Worm (Caenorhabditis elegans) whole organism, L1 larva: ENCODE results near the gene picc-1.
"Not testable (repeated sequence)": the region's sequence is repeated elsewhere in the genome, so short reads cannot be mapped to it uniquely, and the experiment has no call there.

Experiments used
- ceh-82 ChIP-seq, 3 experiments: fragments of 150-350 bp in 1 of 3; sonication (generic microtip) in 2 of 3; optimal IDR thresholded peaks; 2 replicates each; lab custom pipeline; 2014 to 2017; ENCODE audit warnings: missing biosample characterization in 3 of 3, missing genetic modification characterization in 3 of 3
- ceh-88 ChIP-seq: fragments of 200-800 bp; sonication (Bioruptor generic); IDR thresholded peaks from 2 replicates; pipeline ENCODE4 v1.3.6; 2022; ENCODE audit warnings: missing genetic modification characterization, missing compliant biosample characterization
- dpl-1 ChIP-seq, 3 experiments: fragments of 150-350 bp in 2 of 3; sonication (generic microtip) in 1 of 3; optimal IDR thresholded peaks; 2 replicates each; lab custom pipeline; 2014 to 2017; ENCODE audit warnings: missing biosample characterization in 3 of 3, missing genetic modification characterization in 3 of 3, missing genetic modification reagents in 3 of 3
- dsc-1 ChIP-seq: sonication (generic microtip); optimal IDR thresholded peaks from 2 replicates; lab custom pipeline; 2016; ENCODE audit warnings: mild to moderate bottlenecking, missing genetic modification characterization, missing compliant biosample characterization
- efl-1 ChIP-seq, 4 experiments: fragments of 150-350 bp; optimal IDR thresholded peaks in 3 of 4; peaks in 1 of 4; 1 replicate in 1 of 4; 2 replicates in 3 of 4; lab custom pipeline; 2014; ENCODE audit warnings: missing biosample characterization in 2 of 4, missing genetic modification characterization in 2 of 4, missing genetic modification reagents in 2 of 4
- efl-3 ChIP-seq: fragments of 200-800 bp; sonication (Bioruptor generic); optimal IDR thresholded peaks from 2 replicates; lab custom pipeline; 2018; ENCODE audit warnings: mild to moderate bottlenecking, missing genetic modification characterization, missing compliant biosample characterization
- fkh-10 ChIP-seq: sonication (generic microtip); optimal IDR thresholded peaks from 2 replicates; lab custom pipeline; 2017; ENCODE audit warnings: missing biosample characterization, missing genetic modification reagents, missing genetic modification characterization
- fkh-8 ChIP-seq: sonication (generic microtip); optimal IDR thresholded peaks from 2 replicates; lab custom pipeline; 2016; ENCODE audit warnings: mild to moderate bottlenecking, missing genetic modification characterization, missing compliant biosample characterization
- hlh-17 ChIP-seq: fragments of 200-800 bp; sonication (Bioruptor generic); optimal IDR thresholded peaks from 2 replicates; lab custom pipeline; 2018; ENCODE audit warnings: missing genetic modification characterization, mild to moderate bottlenecking, missing compliant biosample characterization, moderate library complexity, borderline replicate concordance
- irx-1 ChIP-seq: sonication (generic microtip); optimal IDR thresholded peaks from 2 replicates; lab custom pipeline; 2016; ENCODE audit warnings: missing genetic modification characterization, missing compliant biosample characterization
- lin-35 ChIP-seq, 2 experiments: fragments of 150-350 bp; optimal IDR thresholded peaks; 2 replicates each; lab custom pipeline; 2014; ENCODE audit warnings: missing biosample characterization in 2 of 2, missing genetic modification characterization in 2 of 2, missing genetic modification reagents in 2 of 2
- lsy-2 ChIP-seq, 2 experiments: fragments of 150-350 bp; optimal IDR thresholded peaks; 2 replicates each; lab custom pipeline; 2014; ENCODE audit warnings: missing biosample characterization in 2 of 2, missing genetic modification characterization in 2 of 2
- mep-1 ChIP-seq: fragments of 150-350 bp; optimal IDR thresholded peaks from 2 replicates; lab custom pipeline; 2014; ENCODE audit warnings: missing biosample characterization, missing genetic modification characterization
- nhr-11 ChIP-seq: fragments of 150-350 bp; optimal IDR thresholded peaks from 2 replicates; lab custom pipeline; 2014; ENCODE audit warnings: missing biosample characterization, missing genetic modification characterization
- nhr-19 ChIP-seq: fragments of 200-800 bp; sonication (Bioruptor generic); conservative IDR thresholded peaks from 2 replicates; pipeline ENCODE4 v1.3.6; 2022; ENCODE audit warnings: missing genetic modification characterization, missing compliant biosample characterization
- nhr-28 ChIP-seq: fragments of 150-350 bp; optimal IDR thresholded peaks from 2 replicates; lab custom pipeline; 2014; ENCODE audit warnings: missing biosample characterization, missing genetic modification characterization
- nhr-47 ChIP-seq: sonication (generic microtip); optimal IDR thresholded peaks from 2 replicates; lab custom pipeline; 2016; ENCODE audit warnings: mild to moderate bottlenecking, missing genetic modification characterization, moderate library complexity, missing compliant biosample characterization
- nhr-84 ChIP-seq: sonication (generic microtip); optimal IDR thresholded peaks from 2 replicates; lab custom pipeline; 2017; ENCODE audit warnings: missing biosample characterization, missing genetic modification characterization
- nhr-85 ChIP-seq: sonication (generic microtip); peaks from one replicate; lab custom pipeline; 2016; ENCODE audit warnings: missing genetic modification characterization, inconsistent platforms, missing compliant biosample characterization
- snpc-4 ChIP-seq: fragments of 150-350 bp; optimal IDR thresholded peaks from 2 replicates; lab custom pipeline; 2014; ENCODE audit warnings: missing biosample characterization, missing genetic modification characterization
- sox-4 ChIP-seq: sonication (generic microtip); optimal IDR thresholded peaks from 2 replicates; lab custom pipeline; 2016; ENCODE audit warnings: missing genetic modification characterization, missing compliant biosample characterization
- xbp-1 ChIP-seq: sonication (generic microtip); optimal IDR thresholded peaks from 2 replicates; lab custom pipeline; 2016; ENCODE audit warnings: missing genetic modification characterization, missing compliant biosample characterization
- zag-1 ChIP-seq: fragments of 150-350 bp; optimal IDR thresholded peaks from 2 replicates; lab custom pipeline; 2014; ENCODE audit warnings: missing biosample characterization, missing genetic modification characterization
- ztf-11 ChIP-seq, 2 experiments: sonication (generic microtip); optimal IDR thresholded peaks; 2 replicates each; lab custom pipeline; 2016 to 2017; ENCODE audit warnings: missing genetic modification characterization in 2 of 2, missing biosample characterization in 1 of 2, missing compliant biosample characterization in 1 of 2

picc-1 gene

DNA sequence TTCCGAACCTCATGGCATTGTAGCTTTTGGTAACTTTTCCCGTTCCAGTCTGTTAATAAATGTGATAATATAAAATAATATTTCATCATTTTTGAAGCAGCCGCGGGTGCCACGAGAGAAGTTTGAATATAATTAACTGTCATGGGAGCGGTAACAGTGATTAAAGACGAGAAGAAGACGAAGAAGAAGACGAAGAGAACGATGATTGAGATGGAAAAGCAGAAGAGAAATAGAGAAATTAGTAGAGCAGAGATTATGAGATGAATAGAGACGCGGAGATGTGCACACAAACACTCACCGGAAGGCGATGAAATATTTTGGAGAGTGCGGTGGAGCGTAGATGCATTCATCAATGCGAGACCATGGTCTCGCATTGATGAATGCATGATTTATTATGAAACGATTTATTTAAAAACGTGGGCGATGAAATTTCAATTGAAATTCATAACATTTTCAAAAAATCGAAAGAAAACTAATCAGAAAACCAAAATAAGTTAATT, 34.4 kb downstream of the picc-1 start, which contains the start of gene seip-1 (continued):
- peak; percentile 76 for TF ChIP-seq ceh-88 (GFP tag; lab: Robert Waterston, UW)
- peak; percentile 51 for TF ChIP-seq dsc-1 (tag; lab: Kevin White, UChicago)
- TF ChIP-seq nhr-28 (tag; lab: Kevin White, UChicago), result no peak
- peak; percentile 83 for TF ChIP-seq nhr-85 (tag; lab: Kevin White, UChicago)
- peak; percentile 76 to 91 for TF ChIP-seq lsy-2 (tag; optimal IDR thresholded peaks at IDR 0.05; lab: Kevin White, UChicago)
- no peak for TF ChIP-seq nhr-84 (tag; lab: Kevin White, UChicago)
- TF ChIP-seq xbp-1, result peak; percentile 90
- TF ChIP-seq irx-1 (tag; lab: Kevin White, UChicago), result peak; percentile 70
- TF ChIP-seq, all 84 proteins: peak for 52

DNA sequence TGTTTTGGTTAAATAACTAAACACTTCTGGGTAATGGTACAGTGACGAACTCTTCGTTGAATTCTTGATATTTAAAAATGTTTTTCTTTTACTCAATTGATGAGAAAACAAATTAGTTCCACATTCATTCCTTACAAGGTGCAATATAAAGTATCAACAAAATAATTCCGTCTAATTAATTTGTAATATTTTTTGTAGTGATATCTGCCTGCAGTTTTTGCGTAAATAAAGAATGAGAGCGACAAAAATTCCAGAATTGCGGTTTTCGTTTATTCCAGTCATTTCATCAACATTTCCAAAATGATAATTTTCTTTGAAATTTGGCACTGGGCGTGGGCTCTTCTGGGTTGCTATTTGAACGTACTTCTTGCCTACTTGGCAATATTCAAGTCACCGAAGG, 36.5 kb downstream of the picc-1 start, which contains the start of gene srd-20:
Gene srd-20 (plus strand): TSS at position 301 of the 400 bp plus-strand sequence.
- TF ChIP-seq hlh-17 (GFP tag; lab: Kevin White, UChicago), result no peak
- no peak for TF ChIP-seq fkh-10 (GFP tag; lab: Kevin White, UChicago)
- TF ChIP-seq dpl-1 (GFP tag; optimal IDR thresholded peaks at IDR 0.05; lab: Kevin White, UChicago), result no peak
- TF ChIP-seq zag-1 (tag; lab: Kevin White, UChicago), result no peak
- no peak for TF ChIP-seq fkh-8 (tag; lab: Kevin White, UChicago)
- no peak for TF ChIP-seq mep-1 (tag; lab: Kevin White, UChicago)
- no peak for TF ChIP-seq nhr-47 (tag; lab: Kevin White, UChicago)
- TF ChIP-seq dsc-1 (tag; lab: Kevin White, UChicago), result no peak
- no peak for TF ChIP-seq irx-1 (tag; lab: Kevin White, UChicago)

DNA sequence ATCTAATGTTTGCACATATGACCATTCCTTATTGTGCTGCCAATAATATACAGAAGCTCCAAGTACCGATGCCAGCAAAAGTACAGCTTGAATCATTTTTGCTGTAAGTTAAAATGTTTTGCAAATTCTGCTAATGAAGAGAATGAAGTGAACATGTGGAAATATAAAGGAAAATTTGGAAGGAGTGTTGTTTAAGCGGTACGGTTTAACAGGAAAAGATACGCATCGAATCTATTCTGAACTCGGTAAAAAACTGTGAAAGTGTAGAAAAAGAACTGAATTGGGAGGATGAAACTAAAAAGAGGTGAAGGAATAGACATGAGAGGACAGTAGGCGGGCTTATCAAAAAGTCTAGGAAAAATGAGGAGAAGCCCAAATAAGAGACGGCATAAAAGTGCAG, 44.5 kb downstream of the picc-1 start, which contains the start of gene Y38A10A.2:
Gene Y38A10A.2 (minus strand): TSS at position 101 of the 400 bp plus-strand sequence.
- TF ChIP-seq ztf-11 (tag; optimal IDR thresholded peaks at IDR 0.05; lab: Kevin White, UChicago), result no peak
- TF ChIP-seq efl-1 (optimal IDR thresholded peaks at IDR 0.05; lab: Kevin White, UChicago), result no peak
- TF ChIP-seq efl-1 (GFP tag; optimal IDR thresholded peaks at IDR 0.05 in 1 of 2; lab: Kevin White, UChicago), result peak in 1 of 2 experiments; percentile 76

DNA sequence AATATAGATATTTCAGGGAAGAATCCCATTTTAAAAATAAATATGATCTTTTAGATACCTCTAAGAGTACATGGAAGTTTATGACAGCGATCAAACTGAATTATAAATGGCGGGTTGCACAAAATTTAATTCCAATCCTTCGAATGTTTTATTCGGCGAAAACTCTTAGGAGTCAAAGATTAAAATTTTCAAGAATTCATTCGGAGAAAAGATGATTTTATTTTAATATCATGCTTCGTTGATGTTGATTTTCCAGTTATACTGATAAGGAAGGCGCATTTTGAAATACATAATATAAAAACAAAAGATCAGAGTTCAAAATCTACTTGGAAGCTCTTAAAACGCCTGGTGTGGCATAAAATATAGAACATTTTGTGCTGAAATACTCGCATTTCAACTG, 48.3 kb downstream of the picc-1 start, which contains the start of gene srh-10:
Gene srh-10 (minus strand): TSS at position 29 of the 400 bp plus-strand sequence.
- peak; percentile 80 for TF ChIP-seq fkh-8 (tag; lab: Kevin White, UChicago)
- TF ChIP-seq snpc-4 (tag; lab: Kevin White, UChicago), result no peak
- no peak for TF ChIP-seq efl-3 (GFP tag; lab: Kevin White, UChicago)
- TF ChIP-seq ceh-82 (tag; optimal IDR thresholded peaks at IDR 0.05; lab: Kevin White, UChicago), result no peak
- TF ChIP-seq sox-4 (tag; lab: Kevin White, UChicago), result peak; percentile 54
- peak; percentile 21 for TF ChIP-seq nhr-11 (tag; lab: Kevin White, UChicago)
- TF ChIP-seq, all 84 proteins: peak for 3

DNA sequence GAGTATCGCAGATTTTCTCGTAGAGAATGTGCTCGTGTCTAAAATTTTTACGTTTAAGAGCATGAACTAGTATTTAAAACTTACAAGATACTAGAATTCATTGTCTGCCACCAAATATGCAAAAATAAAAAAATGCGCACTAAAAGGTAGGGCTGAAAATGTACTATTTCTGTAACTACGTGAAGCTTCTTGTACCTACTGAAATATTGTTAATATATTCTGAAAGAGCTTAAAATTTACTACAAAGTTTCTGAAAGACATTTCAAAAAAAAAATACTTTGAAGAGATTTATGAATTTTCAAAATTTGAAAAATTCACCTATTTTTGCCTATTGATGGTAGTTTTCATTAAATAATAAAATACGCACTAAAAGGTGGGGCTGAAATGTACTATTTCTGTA, 51.2 kb downstream of the picc-1 start, which contains the start of gene fbxa-214:
Gene fbxa-214 (minus strand): TSS at position 101 of the 400 bp plus-strand sequence.
- not testable (repeated sequence) for TF ChIP-seq nhr-19 (GFP tag; lab: Robert Waterston, UW); nhr-84 (tag; lab: Kevin White, UChicago); lin-35 (GFP tag; optimal IDR thresholded peaks at IDR 0.05; lab: Kevin White, UChicago)
